Worm (Caenorhabditis elegans) whole organism, young adult: Measurements from ENCODE around the gene kel-8.
A peak's percentile ranks its signal among the peaks of the same experiment; 100 is the strongest.

Source experiments
- B0019.2 ChIP-seq: fragments of 200-800 bp; sonication (Bioruptor generic); conservative IDR thresholded peaks from 2 replicates; pipeline ENCODE4 v1.3.6; 2022; ENCODE audit warnings: missing genetic modification reagents, missing genetic modification characterization, missing compliant biosample characterization
- F10E7.11 ChIP-seq: sonication (generic microtip); optimal IDR thresholded peaks from 2 replicates; lab custom pipeline; 2017; ENCODE audit warnings: mild to moderate bottlenecking, missing genetic modification characterization, moderate library complexity, missing compliant biosample characterization
- F23B12.7 ChIP-seq: sonication (generic microtip); optimal IDR thresholded peaks from 2 replicates; lab custom pipeline; 2017; ENCODE audit warnings: missing genetic modification characterization, mild to moderate bottlenecking, missing compliant biosample characterization, antibody characterized with exemption, moderate library complexity; ENCODE audit not compliant: insufficient read depth
- F33H1.4 ChIP-seq: fragments of 200-800 bp; sonication (Bioruptor generic); IDR thresholded peaks from 2 replicates; pipeline ENCODE4 v1.3.6; 2022; ENCODE audit warnings: missing genetic modification reagents, missing genetic modification characterization, missing compliant biosample characterization
- F52B5.7 ChIP-seq: sonication (generic microtip); optimal IDR thresholded peaks from 2 replicates; lab custom pipeline; 2016; ENCODE audit warnings: mild to moderate bottlenecking, missing genetic modification characterization, missing compliant biosample characterization
- F57A8.1 ChIP-seq: fragments of 200-800 bp; sonication (Bioruptor generic); optimal IDR thresholded peaks from 2 replicates; lab custom pipeline; 2018; ENCODE audit warnings: mild to moderate bottlenecking, missing genetic modification characterization, moderate library complexity, missing compliant biosample characterization
- F57C9.4 ChIP-seq: sonication (generic microtip); optimal IDR thresholded peaks from 2 replicates; lab custom pipeline; 2017; ENCODE audit warnings: mild to moderate bottlenecking, missing genetic modification characterization, missing compliant biosample characterization
- K12H6.12 ChIP-seq: fragments of 200-800 bp; sonication (Bioruptor generic); optimal IDR thresholded peaks from 2 replicates; lab custom pipeline; 2018; ENCODE audit warnings: mild to moderate bottlenecking, missing genetic modification characterization, missing compliant biosample characterization
- Y67H2A.10 ChIP-seq: fragments of 200-800 bp; sonication (Bioruptor generic); conservative IDR thresholded peaks from 2 replicates; pipeline ENCODE4 v1.3.6; 2022; ENCODE audit warnings: missing genetic modification reagents, missing genetic modification characterization, missing compliant biosample characterization
- ZK185.1 ChIP-seq: sonication (generic microtip); optimal IDR thresholded peaks from 2 replicates; lab custom pipeline; 2016; ENCODE audit warnings: mild to moderate bottlenecking, missing genetic modification characterization, missing compliant biosample characterization; ENCODE audit not compliant: poor library complexity, severe bottlenecking
- akir-1 ChIP-seq: fragments of 200-800 bp; sonication (Bioruptor generic); optimal IDR thresholded peaks from 2 replicates; lab custom pipeline; 2018; ENCODE audit warnings: mild to moderate bottlenecking, missing genetic modification characterization, moderate library complexity, missing compliant biosample characterization
- aptf-3 ChIP-seq: fragments of 200-800 bp; sonication (Bioruptor generic); IDR thresholded peaks from 2 replicates; pipeline ENCODE4 v1.3.6; 2022; ENCODE audit warnings: missing genetic modification characterization, missing compliant biosample characterization
- athp-1 ChIP-seq: sonication (generic microtip); optimal IDR thresholded peaks from 2 replicates; lab custom pipeline; 2017; ENCODE audit warnings: mild to moderate bottlenecking, missing genetic modification characterization, missing compliant biosample characterization
- ccch-3 ChIP-seq: fragments of 200-800 bp; sonication (Bioruptor generic); optimal IDR thresholded peaks from 2 replicates; lab custom pipeline; 2018; ENCODE audit warnings: mild to moderate bottlenecking, missing genetic modification characterization, missing compliant biosample characterization
- cebp-1 ChIP-seq, 2 experiments: fragments of 200-800 bp in 1 of 2; sonication (Bioruptor generic) in 1 of 2; sonication (generic microtip) in 1 of 2; IDR thresholded peaks in 1 of 2; optimal IDR thresholded peaks in 1 of 2; 2 replicates each; pipeline versions ENCODE4 v1.3.6 to Lab custom; 2017 to 2022; ENCODE audit warnings: missing compliant biosample characterization in 2 of 2, missing genetic modification characterization in 2 of 2, mild to moderate bottlenecking in 1 of 2, missing genetic modification reagents in 1 of 2, moderate library complexity in 1 of 2
- cebp-2 ChIP-seq: fragments of 200-800 bp; sonication (Bioruptor generic); IDR thresholded peaks from 2 replicates; pipeline ENCODE4 v1.3.6; 2022; ENCODE audit warnings: missing genetic modification characterization, missing compliant biosample characterization
- ceh-58 ChIP-seq: fragments of 200-800 bp; sonication (Bioruptor generic); IDR thresholded peaks from 2 replicates; pipeline ENCODE4 v1.3.6; 2022; ENCODE audit warnings: missing genetic modification characterization, missing compliant biosample characterization
- dox-1 ChIP-seq: fragments of 200-800 bp; sonication (Bioruptor generic); IDR thresholded peaks from 2 replicates; pipeline ENCODE4 v1.3.6; 2022; ENCODE audit warnings: missing genetic modification reagents, missing genetic modification characterization, missing compliant biosample characterization
- dpff-1 ChIP-seq: sonication (generic microtip); optimal IDR thresholded peaks from 2 replicates; lab custom pipeline; 2017; ENCODE audit warnings: mild to moderate bottlenecking, missing genetic modification characterization, missing compliant biosample characterization
- dpl-1 ChIP-seq: fragments of 150-350 bp; optimal IDR thresholded peaks from 2 replicates; lab custom pipeline; 2014; ENCODE audit warnings: missing biosample characterization, missing genetic modification reagents, missing genetic modification characterization
- efl-1 ChIP-seq: fragments of 150-350 bp; optimal IDR thresholded peaks from 2 replicates; lab custom pipeline; 2014; ENCODE audit warnings: missing biosample characterization, missing genetic modification reagents, missing genetic modification characterization
- egrh-3 ChIP-seq: fragments of 200-800 bp; sonication (Bioruptor generic); IDR thresholded peaks from 2 replicates; pipeline ENCODE4 v1.3.6; 2022; ENCODE audit warnings: missing genetic modification reagents, missing genetic modification characterization, missing compliant biosample characterization
- hlh-26 ChIP-seq: fragments of 200-800 bp; sonication (Bioruptor generic); conservative IDR thresholded peaks from 2 replicates; pipeline ENCODE4 v1.3.6; 2022; ENCODE audit warnings: missing genetic modification reagents, missing genetic modification characterization, missing compliant biosample characterization
- lin-54 ChIP-seq: fragments of 200-800 bp; sonication (Bioruptor generic); optimal IDR thresholded peaks from 2 replicates; lab custom pipeline; 2018; ENCODE audit warnings: mild to moderate bottlenecking, missing genetic modification characterization, missing compliant biosample characterization
- lsy-27 ChIP-seq: sonication (generic microtip); optimal IDR thresholded peaks from 2 replicates; lab custom pipeline; 2017; ENCODE audit warnings: missing genetic modification characterization, mild to moderate bottlenecking, missing compliant biosample characterization, antibody characterized with exemption, missing genotype, borderline replicate concordance; ENCODE audit not compliant: insufficient read depth
- madf-3 ChIP-seq: fragments of 200-800 bp; sonication (Bioruptor generic); IDR thresholded peaks from 2 replicates; pipeline ENCODE4 v1.3.6; 2022; ENCODE audit warnings: missing genetic modification reagents, missing genetic modification characterization, missing compliant biosample characterization
- madf-8 ChIP-seq: fragments of 200-800 bp; sonication (Bioruptor generic); conservative IDR thresholded peaks from 2 replicates; pipeline ENCODE4 v1.3.6; 2022; ENCODE audit warnings: missing genetic modification reagents, missing genetic modification characterization, missing compliant biosample characterization
- mel-28 ChIP-seq: sonication (generic microtip); optimal IDR thresholded peaks from 2 replicates; lab custom pipeline; 2016; ENCODE audit warnings: borderline replicate concordance, mild to moderate bottlenecking, missing genetic modification characterization, missing compliant biosample characterization
- nfya-1 ChIP-seq: sonication (generic microtip); optimal IDR thresholded peaks from 2 replicates; lab custom pipeline; 2017; ENCODE audit warnings: antibody characterized with exemption, missing compliant biosample characterization, missing genetic modification characterization, borderline replicate concordance; ENCODE audit not compliant: insufficient read depth
- nfyb-1 ChIP-seq: fragments of 200-800 bp; sonication (Bioruptor generic); IDR thresholded peaks from 2 replicates; pipeline ENCODE4 v1.3.6; 2022; ENCODE audit warnings: missing genetic modification reagents, missing genetic modification characterization, missing compliant biosample characterization
- nhr-120 ChIP-seq: fragments of 200-800 bp; sonication (Bioruptor generic); IDR thresholded peaks from 2 replicates; pipeline ENCODE4 v1.3.6; 2022; ENCODE audit warnings: missing genetic modification characterization, missing compliant biosample characterization
- nhr-80 ChIP-seq: sonication (generic microtip); optimal IDR thresholded peaks from 2 replicates; lab custom pipeline; 2016; ENCODE audit warnings: missing genetic modification characterization, missing compliant biosample characterization
- nhr-90 ChIP-seq: sonication (generic microtip); optimal IDR thresholded peaks from 2 replicates; lab custom pipeline; 2016; ENCODE audit warnings: missing genotype, mild to moderate bottlenecking, missing genetic modification characterization, missing compliant biosample characterization
- pha-4 ChIP-seq: fragments of 150-350 bp; sonication (generic microtip); optimal IDR thresholded peaks from 2 replicates; lab custom pipeline; 2014; ENCODE audit warnings: missing biosample characterization, missing genetic modification reagents, missing genetic modification characterization
- rec-8 ChIP-seq, 2 experiments: sonication (generic microtip); optimal IDR thresholded peaks; 2 replicates each; lab custom pipeline; 2016; ENCODE audit warnings: mild to moderate bottlenecking in 2 of 2, missing genetic modification characterization in 2 of 2, missing genetic modification reagents in 2 of 2, missing genotype in 2 of 2, missing biosample characterization in 1 of 2, missing compliant biosample characterization in 1 of 2, moderate library complexity in 1 of 2
- repo-1 ChIP-seq: sonication (generic microtip); optimal IDR thresholded peaks from 2 replicates; lab custom pipeline; 2017; ENCODE audit warnings: mild to moderate bottlenecking, missing genetic modification characterization, missing compliant biosample characterization
- snpc-1.3 ChIP-seq: sonication (generic microtip); optimal IDR thresholded peaks from 2 replicates; lab custom pipeline; 2017; ENCODE audit warnings: missing genetic modification characterization, mild to moderate bottlenecking, missing compliant biosample characterization, antibody characterized with exemption, moderate library complexity, missing genotype, missing genetic modification reagents; ENCODE audit not compliant: insufficient read depth
- snpc-3.4 ChIP-seq: sonication (generic microtip); optimal IDR thresholded peaks from 2 replicates; lab custom pipeline; 2017; ENCODE audit warnings: missing genetic modification characterization, mild to moderate bottlenecking, missing compliant biosample characterization, antibody characterized with exemption, moderate library complexity, missing genotype, missing genetic modification reagents
- snpc-4 ChIP-seq, 5 experiments: fragments of 150-350 bp in 1 of 5; sonication (generic microtip) in 4 of 5; optimal IDR thresholded peaks; 2 replicates each; lab custom pipeline; 2014 to 2018; ENCODE audit warnings: missing genetic modification characterization in 5 of 5, missing biosample characterization in 3 of 5, antibody characterized with exemption in 2 of 5, mild to moderate bottlenecking in 2 of 5, missing compliant biosample characterization in 2 of 5, missing genotype in 2 of 5, moderate library complexity in 2 of 5, missing genetic modification reagents in 1 of 5
- sptf-2 ChIP-seq: fragments of 200-800 bp; sonication (Bioruptor generic); optimal IDR thresholded peaks from 2 replicates; lab custom pipeline; 2018; ENCODE audit warnings: mild to moderate bottlenecking, missing genetic modification characterization, missing compliant biosample characterization
- tbp1 ChIP-seq: fragments of 200-800 bp; sonication (Bioruptor generic); optimal IDR thresholded peaks from 2 replicates; lab custom pipeline; 2018; ENCODE audit warnings: mild to moderate bottlenecking, missing genetic modification characterization, missing compliant biosample characterization
- unc-62 ChIP-seq: fragments of 150-350 bp; optimal IDR thresholded peaks from 2 replicates; lab custom pipeline; 2014; ENCODE audit warnings: missing biosample characterization, missing genetic modification reagents, missing genetic modification characterization
- zim-3 ChIP-seq: sonication (generic microtip); optimal IDR thresholded peaks from 2 replicates; lab custom pipeline; 2017; ENCODE audit warnings: mild to moderate bottlenecking, missing genetic modification characterization, moderate library complexity, missing compliant biosample characterization

The kel-8 gene

ce11 chrV:2664525-2665053 is 6.7 kb upstream of the kel-8 start, which contains the start of gene ndx-2 (continued):
- TF ChIP-seq snpc-4 (GFP tag; optimal IDR thresholded peaks at IDR 0.05; lab: Kevin White, UChicago) (peak; percentile 28), snpc-4 (tag; optimal IDR thresholded peaks at IDR 0.05; lab: Kevin White, UChicago) (peak in 3 of 4 experiments; percentile 12 to 55 (median 23)), F57A8.1 (GFP tag; lab: Kevin White, UChicago) (peak; percentile 89), tbp1 (GFP tag; lab: Kevin White, UChicago) (peak; percentile 94), lsy-27 (tag; lab: Kevin White, UChicago) (no peak), pha-4 (tag; lab: Kevin White, UChicago) (no peak), F52B5.7 (peak; percentile 68), aptf-3 (GFP tag; lab: Robert Waterston, UW) (peak; percentile 67; the same call in 1 of the 2 replicates), cebp-2 (no peak), nhr-120 (GFP tag; lab: Robert Waterston, UW) (no peak), dpl-1 (GFP tag; lab: Kevin White, UChicago) (no peak), akir-1 (GFP tag; lab: Kevin White, UChicago) (no peak), sptf-2 (GFP tag; lab: Kevin White, UChicago) (peak; percentile 86), F23B12.7 (tag; lab: Kevin White, UChicago) (peak; percentile 73), B0019.2 (no peak), madf-3 (peak; percentile 33; the same call in 1 of the 2 replicates), nhr-80 (tag; lab: Kevin White, UChicago) (peak; percentile 13), athp-1 (tag; lab: Kevin White, UChicago) (peak; percentile 72), Y67H2A.10 (GFP tag; lab: Robert Waterston, UW) (no peak), snpc-3.4 (tag; lab: Kevin White, UChicago) (peak; percentile 43), nhr-90 (tag; lab: Kevin White, UChicago) (peak; percentile 80), egrh-3 (peak; percentile 24; the same call in 1 of the 2 replicates)
- TF ChIP-seq, all 124 proteins: peak for 63

ce11 chrV:2666600-2666999 is 4.7 kb upstream of the kel-8 start, which contains the start of gene W02G9.4:
W02G9.4 (plus strand) TSS chrV:2666900.
- TF ChIP-seq F10E7.11 (tag; lab: Kevin White, UChicago): no peak
- TF ChIP-seq unc-62 (GFP tag; lab: Kevin White, UChicago): no peak
- TF ChIP-seq hlh-26 (GFP tag; lab: Robert Waterston, UW): no peak
- no peak for TF ChIP-seq ccch-3
- no peak for TF ChIP-seq F57C9.4 (tag; lab: Kevin White, UChicago)
- TF ChIP-seq dox-1 (GFP tag; lab: Robert Waterston, UW): no peak
- no peak for TF ChIP-seq tbp1 (GFP tag; lab: Kevin White, UChicago)
- TF ChIP-seq repo-1: no peak
- no peak for TF ChIP-seq nfyb-1 (GFP tag; lab: Robert Waterston, UW)
- no peak for TF ChIP-seq rec-8 (tag; optimal IDR thresholded peaks at IDR 0.05; lab: Kevin White, UChicago)
- TF ChIP-seq ceh-58 (GFP tag; lab: Robert Waterston, UW): no peak
- no peak for TF ChIP-seq mel-28 (tag; lab: Kevin White, UChicago)
- no peak for TF ChIP-seq ZK185.1 (tag; lab: Kevin White, UChicago)

- TF ChIP-seq tbp1 (GFP tag; lab: Kevin White, UChicago) (peak; percentile 58), nfya-1 (tag; lab: Kevin White, UChicago) (no peak), snpc-1.3 (tag; lab: Kevin White, UChicago) (peak; percentile 55), F33H1.4 (GFP tag; lab: Robert Waterston, UW) (peak; percentile 46; the same call in 1 of the 2 replicates), K12H6.12 (peak; percentile 48), zim-3 (no peak), cebp-1 (GFP tag; IDR thresholded peaks at IDR 0.05; lab: Robert Waterston, UW) (no peak), cebp-1 (tag; optimal IDR thresholded peaks at IDR 0.05; lab: Kevin White, UChicago) (peak; percentile 41), dpff-1 (tag; lab: Kevin White, UChicago) (no peak), snpc-3.4 (tag; lab: Kevin White, UChicago) (peak; percentile 63), madf-8 (GFP tag; lab: Robert Waterston, UW) (no peak), lin-54 (GFP tag; lab: Kevin White, UChicago) (peak; percentile 73), rec-8 (tag; optimal IDR thresholded peaks at IDR 0.05; lab: Kevin White, UChicago) (no peak), efl-1 (GFP tag; lab: Kevin White, UChicago) (peak; percentile 60)
These were observed 1.3 kb downstream of the kel-8 start, which contains the start of gene W02G9.3 for ce11 chrV:2672603-2673002. W02G9.3 (plus strand) TSS chrV:2672986.
